Worm (Caenorhabditis elegans): ENCODE data around the gene F10D2.8.

The F10D2.8 gene

DNA sequence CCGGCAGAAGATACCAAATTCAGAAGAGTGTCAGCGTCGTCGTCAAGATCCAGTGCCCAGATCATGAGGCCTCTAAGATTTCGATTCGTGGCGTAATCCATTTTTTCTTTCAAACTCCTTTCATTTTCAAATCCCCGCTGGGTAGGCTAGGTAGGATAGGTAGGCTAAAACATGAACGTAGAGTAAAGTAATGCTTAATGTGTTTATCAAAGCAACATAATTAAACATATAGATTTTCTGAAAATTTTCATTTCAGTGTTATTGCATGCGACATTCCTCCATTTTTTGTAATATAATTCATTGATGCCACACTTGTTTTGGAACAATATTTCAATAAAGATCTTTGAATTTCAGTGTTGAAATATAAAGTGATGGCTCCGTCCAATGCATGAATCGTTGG is 21.1 kb downstream of the F10D2.8 start, which contains the start of gene T01C4.8:
T01C4.8 (minus strand) TSS at position 101 of the 400 bp plus-strand sequence.
- TF ChIP-seq ceh-27 (GFP tag; optimal IDR thresholded peaks at IDR 0.05) (no peak), nfyb-1 (GFP tag; IDR thresholded peaks at IDR 0.05) (no peak), cebp-1 (GFP tag; IDR thresholded peaks at IDR 0.05) (no peak), cebp-1 (tag; optimal IDR thresholded peaks at IDR 0.05) (no peak), rpc-1 (optimal IDR thresholded peaks at IDR 0.05) (no peak), rpc-1 (tag; optimal IDR thresholded peaks at IDR 0.05) (no peak)

DNA sequence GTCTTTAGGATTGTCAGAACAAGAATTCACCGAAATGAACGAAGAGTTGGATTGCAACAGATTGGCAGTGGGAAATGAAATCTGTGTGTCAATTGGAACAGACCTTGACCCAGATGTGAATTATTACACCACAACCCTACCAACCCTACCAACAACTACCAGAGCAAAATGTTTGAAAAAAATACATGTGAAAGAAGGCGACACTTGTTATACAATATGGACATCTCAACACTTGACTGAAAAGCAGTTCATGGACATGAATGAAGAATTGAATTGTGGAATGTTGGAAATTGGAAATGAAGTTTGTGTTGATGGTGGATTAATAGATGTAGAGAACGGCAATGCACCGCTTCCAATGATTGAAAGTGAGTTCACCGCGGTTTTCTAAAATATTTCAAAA is 26.5 kb downstream of the F10D2.8 start:
- TF ChIP-seq dpff-1 (tag; optimal IDR thresholded peaks at IDR 0.05) (no peak), F55B11.4 (tag; optimal IDR thresholded peaks at IDR 0.05; ENCODE audit: borderline replicate concordance, insufficient read depth) (no peak), unc-62 (GFP tag; optimal IDR thresholded peaks at IDR 0.05) (no peak), ceh-91 (GFP tag; IDR thresholded peaks at IDR 0.05) (no peak), hlh-26 (GFP tag; conservative IDR thresholded peaks at IDR 0.05) (no peak), ceh-40 (GFP tag; IDR thresholded peaks at IDR 0.05) (no peak), Y56A3A.18 (GFP tag; IDR thresholded peaks at IDR 0.05) (no peak)

DNA sequence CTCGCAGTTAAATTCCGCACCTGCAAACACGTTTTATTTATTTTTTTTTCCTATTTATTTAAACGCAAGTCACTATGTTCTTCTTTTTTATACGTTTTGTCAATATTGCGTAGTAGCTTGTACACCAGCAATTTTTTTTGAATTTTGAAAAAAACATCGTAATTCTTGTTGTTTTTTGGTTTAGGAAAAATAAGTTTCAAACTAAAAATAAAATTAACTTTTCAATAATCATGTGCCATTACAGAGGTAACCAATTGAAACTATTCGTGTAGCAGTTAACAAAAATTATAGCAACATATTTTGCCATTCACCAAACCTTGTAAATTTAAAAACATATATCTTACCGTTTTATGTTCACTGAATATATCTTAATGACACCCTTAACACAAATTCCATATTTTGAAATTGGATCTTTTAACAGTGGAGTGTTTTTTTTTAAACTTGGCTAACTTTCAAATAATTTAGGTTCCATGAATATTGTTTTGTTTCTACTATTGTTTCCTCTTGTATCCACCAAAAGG is 27.3 kb downstream of the F10D2.8 start, which contains the start of gene lmd-5:
lmd-5 (plus strand) TSS at position 471 of the 521 bp plus-strand sequence.
- TF ChIP-seq ztf-3 (GFP tag; optimal IDR thresholded peaks at IDR 0.05) (no peak), mes-4 (tag; optimal IDR thresholded peaks at IDR 0.05) (no peak), ama-1 (optimal IDR thresholded peaks at IDR 0.05) (no peak), ama-1 (GFP tag; optimal IDR thresholded peaks at IDR 0.05) (no peak), zfh-2 (GFP tag; conservative IDR thresholded peaks at IDR 0.05) (no peak), K12H6.12 (tag; optimal IDR thresholded peaks at IDR 0.05) (no peak), ceh-100 (GFP tag; IDR thresholded peaks at IDR 0.05) (no peak), attf-5 (GFP tag; optimal IDR thresholded peaks at IDR 0.05) (no peak), B0035.1 (tag; optimal IDR thresholded peaks at IDR 0.05) (no peak), C06A6.2 (GFP tag; conservative IDR thresholded peaks at IDR 0.05) (no peak)

DNA sequence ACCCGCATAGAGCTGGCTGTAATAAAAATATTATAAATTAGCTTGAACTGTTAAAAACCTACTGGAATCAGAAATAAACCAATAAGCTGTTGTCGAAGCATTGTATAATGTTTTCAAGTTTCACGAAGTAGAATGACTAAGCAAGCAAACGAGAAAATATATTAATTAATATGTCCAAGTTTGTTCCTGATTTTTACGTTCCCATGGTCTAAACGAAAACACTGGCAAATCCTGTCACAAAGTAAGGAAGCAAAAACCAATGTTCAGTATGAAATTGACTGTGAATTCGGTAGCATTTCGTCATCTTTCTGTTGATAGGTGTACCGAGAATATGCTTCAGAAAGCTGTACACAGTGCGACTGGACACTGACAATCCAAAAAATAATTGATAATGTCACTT is 30.3 kb downstream of the F10D2.8 start, which contains the start of gene srx-34:
srx-34 (minus strand) TSS at position 101 of the 400 bp plus-strand sequence.
- TF ChIP-seq ccch-3 (GFP tag; optimal IDR thresholded peaks at IDR 0.05) = no peak
- no peak for TF ChIP-seq lsl-1 (GFP tag; optimal IDR thresholded peaks at IDR 0.05)
- TF ChIP-seq rec-8 (tag; optimal IDR thresholded peaks at IDR 0.05) = no peak
- TF ChIP-seq dox-1 (GFP tag; IDR thresholded peaks at IDR 0.05) = no peak
- no peak for TF ChIP-seq cebp-2 (GFP tag; IDR thresholded peaks at IDR 0.05)
- no peak for TF ChIP-seq unc-130 (GFP tag; optimal IDR thresholded peaks at IDR 0.05)
- TF ChIP-seq lin-26 (GFP tag; IDR thresholded peaks at IDR 0.05) = no peak
- no peak for TF ChIP-seq atf-7 (tag; optimal IDR thresholded peaks at IDR 0.05)
- TF ChIP-seq C06A6.2 (GFP tag; conservative IDR thresholded peaks at IDR 0.05) = no peak
- TF ChIP-seq hrde-1 (tag; optimal IDR thresholded peaks at IDR 0.05; ENCODE audit: borderline replicate concordance) = no peak
- TF ChIP-seq T26A5.8 (tag; optimal IDR thresholded peaks at IDR 0.05) = no peak
- TF ChIP-seq F23B12.7 (tag; optimal IDR thresholded peaks at IDR 0.05; ENCODE audit: insufficient read depth) = no peak
- TF ChIP-seq ekl-4 (GFP tag; IDR thresholded peaks at IDR 0.05) = no peak
- no peak for TF ChIP-seq snpc-4 (GFP tag; optimal IDR thresholded peaks at IDR 0.05)
- TF ChIP-seq snpc-4 (tag; optimal IDR thresholded peaks at IDR 0.05) = no peak
- no peak for TF ChIP-seq him-1 (tag; optimal IDR thresholded peaks at IDR 0.05)
- no peak for TF ChIP-seq cebp-1 (GFP tag; IDR thresholded peaks at IDR 0.05)
- no peak for TF ChIP-seq cebp-1 (tag; optimal IDR thresholded peaks at IDR 0.05)
- no peak for TF ChIP-seq ets-4 (GFP tag; optimal IDR thresholded peaks at IDR 0.05)
- TF ChIP-seq efl-1 (GFP tag; optimal IDR thresholded peaks at IDR 0.05) = no peak
- no peak for TF ChIP-seq snpc-1.3 (tag; optimal IDR thresholded peaks at IDR 0.05; ENCODE audit: insufficient read depth)
- TF ChIP-seq dpl-1 (GFP tag; optimal IDR thresholded peaks at IDR 0.05) = no peak

All from whole organism, young adult.